Fruit fly (Drosophila melanogaster): Measurements from ENCODE around the gene Pkc98E.

The Pkc98E gene

dm6 chr3R:29033909-29034629, 4.9 kb upstream of the Pkc98E start, which contains the start of the genes beta4GalNAcTB and Cpsf100 (continued):
- peak; percentile 25 for TF ChIP-seq tx (GFP tag; optimal IDR thresholded peaks at IDR 0.05)
- peak; percentile 77 for TF ChIP-seq Abd-B (GFP tag; optimal IDR thresholded peaks at IDR 0.05)
- no peak for TF ChIP-seq CG34224 (GFP tag; IDR thresholded peaks at IDR 0.05; ENCODE audit: partially characterized antibody)
- peak; percentile 55 for TF ChIP-seq Mes4 (GFP tag; optimal IDR thresholded peaks at IDR 0.05)
- no peak; the same call in 2 of the 3 replicates for TF ChIP-seq CG7357 (GFP tag; IDR thresholded peaks at IDR 0.05)
- peak; percentile 67; the same call in 2 of the 3 replicates for TF ChIP-seq zfh1 (GFP tag; IDR thresholded peaks at IDR 0.05)
- TF ChIP-seq CG10543 (GFP tag; optimal IDR thresholded peaks at IDR 0.05): peak; percentile 66
- TF ChIP-seq wdn (GFP tag; IDR thresholded peaks at IDR 0.05): peak; percentile 35; the same call in 1 of the 2 replicates
- TF ChIP-seq CG17359 (tag; optimal IDR thresholded peaks at IDR 0.05): peak; percentile 41
- TF ChIP-seq CG31224 (GFP tag; IDR thresholded peaks at IDR 0.05): peak; percentile 27; the same call in 1 of the 2 replicates
- peak; percentile 73 for TF ChIP-seq Usf (GFP tag; optimal IDR thresholded peaks at IDR 0.05)
- no peak for TF ChIP-seq en (GFP tag; optimal IDR thresholded peaks at IDR 0.05)
- TF ChIP-seq CG17568 (GFP tag; optimal IDR thresholded peaks at IDR 0.05): no peak
- peak; percentile 46 for TF ChIP-seq CG18011 (GFP tag; optimal IDR thresholded peaks at IDR 0.05)
- TF ChIP-seq chn (GFP tag; optimal IDR thresholded peaks at IDR 0.05): peak; percentile 40
- TF ChIP-seq Sox100B (GFP tag; optimal IDR thresholded peaks at IDR 0.05): peak; percentile 83
- peak; percentile 26; the same call in 1 of the 2 replicates for TF ChIP-seq E2f2 (GFP tag; IDR thresholded peaks at IDR 0.05)
- no peak for TF ChIP-seq sima (GFP tag; optimal IDR thresholded peaks at IDR 0.05)
- TF ChIP-seq CG18262 (tag; optimal IDR thresholded peaks at IDR 0.05): peak; percentile 83
- no peak for TF ChIP-seq zen2 (GFP tag; IDR thresholded peaks at IDR 0.05; ENCODE audit: partially characterized antibody)
- TF ChIP-seq Dll (GFP tag; IDR thresholded peaks at IDR 0.05; ENCODE audit: partially characterized antibody): no peak
- TF ChIP-seq CG13424 (tag; optimal IDR thresholded peaks at IDR 0.05): peak; percentile 71
- peak; percentile 59; the same call in 1 of the 3 replicates for TF ChIP-seq ken (GFP tag; IDR thresholded peaks at IDR 0.05)
- TF ChIP-seq Mrtf (GFP tag; IDR thresholded peaks at IDR 0.05): peak; percentile 29; the same call in 1 of the 3 replicates
- TF ChIP-seq CG11723 (GFP tag; optimal IDR thresholded peaks at IDR 0.05): no peak
- TF ChIP-seq Bdp1 (GFP tag; optimal IDR thresholded peaks at IDR 0.05): peak; percentile 48
- TF ChIP-seq CG6175 (GFP tag; IDR thresholded peaks at IDR 0.05): 0 out of 3 replicates have a peak, but pooled peaks have one; percentile 25
- TF ChIP-seq fd64A (GFP tag; optimal IDR thresholded peaks at IDR 0.05): no peak
- TF ChIP-seq CG15479 (GFP tag; optimal IDR thresholded peaks at IDR 0.05): no peak
- peak; percentile 64 for TF ChIP-seq mam (GFP tag; optimal IDR thresholded peaks at IDR 0.05)
- TF ChIP-seq CG15011 (GFP tag; optimal IDR thresholded peaks at IDR 0.05): peak; percentile 51
- TF ChIP-seq CG14667 (GFP tag; IDR thresholded peaks at IDR 0.05): peak; percentile 41
- TF ChIP-seq Bteb2 (GFP tag; optimal IDR thresholded peaks at IDR 0.05): peak; percentile 31
- TF ChIP-seq D (optimal IDR thresholded peaks at IDR 0.05): no peak
- peak; percentile 70 for TF ChIP-seq D (GFP tag; optimal IDR thresholded peaks at IDR 0.05)
- no peak for TF ChIP-seq br (optimal IDR thresholded peaks at IDR 0.05)
- TF ChIP-seq CG4707 (GFP tag; optimal IDR thresholded peaks at IDR 0.05): no peak
- TF ChIP-seq CG16779 (GFP tag; IDR thresholded peaks at IDR 0.05): no peak
- TF ChIP-seq cad (GFP tag; optimal IDR thresholded peaks at IDR 0.05): no peak
- TF ChIP-seq CG9817 (tag; optimal IDR thresholded peaks at IDR 0.05): peak; percentile 61
- TF ChIP-seq chm (GFP tag; IDR thresholded peaks at IDR 0.05): 0 out of 2 replicates have a peak, but pooled peaks have one; percentile 52
- peak; percentile 39 for TF ChIP-seq Side (GFP tag; optimal IDR thresholded peaks at IDR 0.05)
- TF ChIP-seq CG11456 (GFP tag; IDR thresholded peaks at IDR 0.05): peak; percentile 68; the same call in 2 of the 3 replicates
- TF ChIP-seq CG9876 (GFP tag; optimal IDR thresholded peaks at IDR 0.05): peak; percentile 51
- peak; percentile 97 for TF ChIP-seq Ets65A (GFP tag)
- no peak for TF ChIP-seq CG2129 (GFP tag; IDR thresholded peaks at IDR 0.05; ENCODE audit: partially characterized antibody)
- TF ChIP-seq CG1832 (GFP tag; optimal IDR thresholded peaks at IDR 0.05): no peak
- TF ChIP-seq Pdp1 (GFP tag; optimal IDR thresholded peaks at IDR 0.05): peak; percentile 59 to 75
- peak; percentile 64 for TF ChIP-seq CG13123 (GFP tag; optimal IDR thresholded peaks at IDR 0.05)
- peak; percentile 46 for TF ChIP-seq Asciz (GFP tag; optimal IDR thresholded peaks at IDR 0.05)
